Fruit fly (Drosophila melanogaster) S2 (cell line): ENCODE measurements around the gene CG32536.

Experiments used
- CG8478 ChIP-seq: fragments of >200 bp; optimal IDR thresholded peaks from 2 replicates; lab custom pipeline; 2018
- CTCF ChIP-seq, 2 experiments: fragments of >200 bp; optimal IDR thresholded peaks; 2 replicates each; lab custom pipeline; 2018

Gene CG32536

DNA sequence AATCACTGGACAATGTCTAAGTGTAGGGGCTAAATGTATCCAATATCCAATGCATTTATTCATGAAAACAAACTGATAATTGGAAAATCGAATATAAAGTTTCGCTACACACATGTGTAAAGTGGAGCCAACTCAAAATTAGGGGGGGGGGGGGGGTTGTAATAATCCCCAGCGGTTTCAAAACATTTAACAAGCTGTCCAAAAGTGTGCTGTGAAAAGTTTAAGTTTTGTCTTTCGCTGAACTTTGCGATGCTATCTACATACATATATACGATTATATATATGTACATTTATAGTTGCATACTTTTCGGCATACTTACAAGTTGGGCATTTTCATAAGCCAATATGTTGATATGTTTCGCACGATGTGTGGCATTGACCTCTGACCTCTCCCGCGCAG is 27.4 kb downstream of the CG32536 start:
- TF ChIP-seq CTCF (optimal IDR thresholded peaks at IDR 0.05; lab: Kevin White, UChicago) (no peak), CG8478 (lab: Kevin White, UChicago) (no peak)

DNA sequence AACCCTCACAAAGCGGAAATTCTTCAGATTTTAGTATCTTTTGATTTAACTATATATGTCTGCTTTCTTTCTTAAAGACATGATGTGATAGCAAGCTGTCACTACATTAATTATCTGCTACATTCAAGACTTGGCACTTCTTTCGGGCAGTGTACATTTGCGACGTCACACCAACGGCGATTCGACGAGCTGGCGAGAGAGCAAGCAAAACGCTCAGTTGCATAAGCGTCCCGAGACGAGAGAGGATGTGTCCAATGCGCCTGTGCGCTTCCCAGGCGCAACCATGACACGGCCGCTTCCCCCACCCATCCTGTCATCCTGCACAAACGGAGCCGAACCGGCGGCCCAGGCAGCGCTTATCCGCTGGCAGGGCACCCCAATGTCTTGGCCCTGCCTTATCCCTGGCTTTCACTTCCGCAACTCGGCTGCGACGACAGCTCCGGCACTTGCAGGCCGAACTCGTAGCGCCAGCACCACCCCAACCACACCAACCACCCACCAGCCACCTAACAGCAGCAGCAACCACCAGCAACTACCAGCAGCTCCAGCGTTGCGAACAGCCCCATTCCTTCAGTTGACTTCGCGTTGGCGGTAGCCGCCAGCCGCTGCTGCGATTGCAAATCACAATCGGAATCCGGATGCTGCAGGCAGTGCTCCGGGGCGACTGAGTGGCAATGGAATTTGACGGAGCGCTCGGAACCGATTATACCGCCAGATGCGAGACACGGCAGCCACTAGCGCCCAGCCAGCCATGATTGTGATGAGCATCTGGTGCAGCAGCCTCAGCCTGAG is 28.1 kb downstream of the CG32536 start, which contains the start of gene Hs3st-B:
Gene Hs3st-B (plus strand): TSS at position 214 of the 792 bp plus-strand sequence.
- no peak for TF ChIP-seq CG8478 (lab: Kevin White, UChicago)
- TF ChIP-seq CTCF (optimal IDR thresholded peaks at IDR 0.05; lab: Kevin White, UChicago), result no peak

DNA sequence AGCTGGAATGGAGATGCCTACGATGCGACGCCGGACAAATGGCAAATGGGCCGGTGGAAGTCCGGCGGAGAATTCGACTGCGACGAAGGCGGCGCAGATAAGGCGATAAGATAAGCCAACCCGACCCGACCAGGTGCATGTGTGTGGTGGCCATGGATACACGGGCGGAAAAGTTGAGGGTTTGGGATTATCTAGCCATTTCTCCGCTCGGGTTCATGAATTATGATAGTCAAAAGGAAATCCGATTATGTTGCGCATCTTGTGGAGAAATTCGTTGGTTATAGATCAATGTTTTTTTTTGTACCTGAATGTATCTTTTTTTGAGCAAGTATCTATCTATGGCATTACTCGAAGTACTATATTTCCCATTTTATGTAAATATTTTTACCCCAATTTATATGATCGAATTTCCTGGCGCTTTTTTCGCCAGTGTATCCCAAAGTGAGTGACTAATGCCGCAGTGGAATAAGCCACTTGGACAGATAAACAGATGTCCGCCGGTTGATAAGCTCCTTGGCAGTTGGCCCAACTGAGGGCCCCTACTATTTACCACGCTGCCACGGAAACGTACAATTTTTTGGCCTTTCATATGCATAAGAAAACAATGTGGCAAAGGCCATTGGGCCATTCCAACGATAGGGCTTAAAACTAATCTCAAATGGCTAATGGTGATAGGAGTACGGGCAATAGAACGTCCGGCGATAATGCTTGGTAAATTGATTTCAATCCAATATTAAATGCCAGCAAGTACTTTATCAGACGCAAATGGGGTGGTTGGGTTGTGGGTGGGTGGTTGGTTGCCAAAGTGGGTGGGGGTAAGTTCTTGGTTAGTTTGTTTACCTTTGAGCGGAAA is 29.3 kb downstream of the CG32536 start, which contains the start of gene CG7992:
Gene CG7992 (minus strand): TSS at position 51 of the 853 bp plus-strand sequence.
- TF ChIP-seq CTCF (optimal IDR thresholded peaks at IDR 0.05; lab: Kevin White, UChicago), result no peak
- TF ChIP-seq CG8478 (lab: Kevin White, UChicago), result no peak

DNA sequence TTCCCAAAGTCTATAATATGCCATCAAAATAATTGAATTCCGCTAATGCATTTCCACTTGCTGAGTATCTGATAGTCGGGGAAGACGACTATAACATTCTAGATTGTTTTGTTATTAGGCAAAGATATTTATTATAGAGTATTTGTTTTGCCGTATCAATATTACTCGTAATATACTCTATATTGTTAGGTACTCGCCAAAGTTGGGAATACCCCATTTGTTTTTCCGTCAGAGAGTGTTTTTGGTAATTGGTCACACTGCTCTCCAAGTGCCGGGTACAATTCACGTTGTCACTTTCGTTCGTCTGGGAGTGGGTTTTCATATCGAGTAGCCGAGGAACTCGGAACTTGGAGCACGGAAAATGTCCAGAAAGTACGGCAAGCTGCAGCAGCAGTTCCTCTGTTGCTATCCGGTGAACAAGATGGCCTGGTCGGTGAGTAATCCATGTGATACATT is 33.3 kb downstream of the CG32536 start, which contains the start of gene CG7889:
Gene CG7889 (plus strand): TSS at position 253 of the 456 bp plus-strand sequence.
- TF ChIP-seq CTCF (optimal IDR thresholded peaks at IDR 0.05; lab: Kevin White, UChicago) (no peak), CG8478 (lab: Kevin White, UChicago) (no peak)

DNA sequence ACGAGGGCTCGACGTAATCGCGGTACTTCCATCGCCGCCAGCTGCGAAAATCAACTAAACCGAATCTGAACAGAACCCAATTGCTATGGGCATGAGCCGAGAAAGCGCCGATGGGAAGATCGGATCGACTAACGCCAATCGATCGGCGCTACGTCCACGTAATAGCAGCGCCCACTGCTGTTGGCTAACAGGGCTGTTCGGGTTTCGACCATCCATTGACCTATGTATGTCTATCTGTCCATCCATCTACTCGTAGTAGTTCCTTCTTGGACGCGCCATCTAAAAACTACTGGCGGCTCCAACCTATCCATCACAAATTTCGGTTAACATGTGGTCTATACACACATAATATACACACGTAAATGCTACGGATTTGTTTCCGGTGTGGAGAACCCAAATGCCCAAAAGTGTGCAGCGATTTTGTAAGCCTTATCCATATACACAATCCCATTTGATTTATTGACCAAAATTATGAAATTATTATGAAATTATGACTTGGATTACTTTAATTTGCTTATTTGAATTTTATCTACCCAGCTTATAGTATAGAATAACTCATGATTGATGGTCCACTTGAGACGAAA is 34.8 kb downstream of the CG32536 start, which contains the start of gene CG14196:
Gene CG14196 (minus strand): TSS at position 51 of the 584 bp plus-strand sequence.
- no peak for TF ChIP-seq CG8478 (lab: Kevin White, UChicago)
- TF ChIP-seq CTCF (optimal IDR thresholded peaks at IDR 0.05; lab: Kevin White, UChicago), result peak; percentile 31 to 42

DNA sequence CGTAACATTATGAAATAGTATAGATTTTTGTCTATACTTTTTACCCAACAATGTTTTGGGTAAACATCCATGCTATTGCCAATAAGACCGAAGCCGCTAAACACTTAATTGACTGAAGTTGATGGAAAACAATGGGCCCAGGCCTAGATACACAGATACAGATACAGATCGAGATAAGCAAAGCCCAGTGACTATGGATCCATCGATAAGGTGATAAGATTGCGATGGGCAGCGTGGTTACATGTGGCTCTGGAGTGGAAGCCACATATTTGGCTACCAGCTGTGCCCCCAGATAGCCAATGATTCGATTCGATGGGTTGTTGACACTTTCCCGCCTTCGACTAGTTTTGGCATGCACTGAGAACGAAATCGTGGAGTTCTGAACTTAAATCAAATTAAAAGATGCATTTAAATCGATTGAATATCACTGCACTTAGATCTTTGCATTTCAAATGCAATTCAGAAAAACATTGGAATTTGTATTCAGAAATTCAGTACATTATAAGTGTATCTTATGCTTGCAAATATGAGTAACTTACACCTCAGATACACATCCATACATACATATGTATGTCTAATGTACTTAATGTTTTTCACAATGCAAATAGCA is 36.4 kb downstream of the CG32536 start:
- TF ChIP-seq CG8478 (lab: Kevin White, UChicago), result no peak
- no peak for TF ChIP-seq CTCF (optimal IDR thresholded peaks at IDR 0.05; lab: Kevin White, UChicago)

DNA sequence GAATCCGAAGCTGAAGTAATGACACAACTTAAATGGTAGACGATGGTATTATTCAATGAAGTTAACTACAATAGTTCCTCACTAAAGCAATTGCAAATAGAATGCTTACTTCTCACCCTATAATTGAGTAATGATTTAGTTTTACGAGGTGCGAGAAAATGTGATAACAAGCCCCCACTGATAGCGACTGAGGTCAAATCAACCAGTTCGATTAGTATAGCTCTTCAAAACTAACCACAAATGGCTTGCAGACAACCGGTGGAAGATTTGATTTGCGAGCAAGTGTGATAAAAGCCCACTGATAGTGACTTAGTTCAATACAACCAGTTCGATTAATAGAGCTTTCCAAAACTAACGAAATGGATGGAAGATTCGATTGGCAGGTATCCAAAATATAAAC is 37.3 kb downstream of the CG32536 start:
- TF ChIP-seq CTCF (optimal IDR thresholded peaks at IDR 0.05; lab: Kevin White, UChicago) (no peak), CG8478 (lab: Kevin White, UChicago) (no peak)

DNA sequence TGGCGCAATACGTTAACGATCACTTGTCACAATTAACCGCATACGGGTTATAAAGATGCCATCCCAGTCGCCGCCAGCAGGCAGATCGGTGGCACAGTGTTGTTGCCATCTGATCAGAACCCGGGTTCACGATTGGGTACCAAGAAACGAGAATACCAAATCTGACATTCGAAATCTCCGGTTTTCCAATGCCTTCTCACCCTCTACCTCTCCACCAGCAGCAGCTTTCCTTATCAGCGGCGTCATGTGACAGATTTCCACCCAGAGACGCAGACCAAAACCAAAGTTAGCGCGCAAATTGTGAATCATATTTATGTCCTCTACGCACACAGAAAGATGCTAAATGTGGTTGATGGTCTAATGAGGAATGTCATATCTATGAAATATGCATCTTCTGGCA is 38.1 kb downstream of the CG32536 start:
- TF ChIP-seq CG8478 (lab: Kevin White, UChicago) (no peak), CTCF (optimal IDR thresholded peaks at IDR 0.05; lab: Kevin White, UChicago) (no peak)

DNA sequence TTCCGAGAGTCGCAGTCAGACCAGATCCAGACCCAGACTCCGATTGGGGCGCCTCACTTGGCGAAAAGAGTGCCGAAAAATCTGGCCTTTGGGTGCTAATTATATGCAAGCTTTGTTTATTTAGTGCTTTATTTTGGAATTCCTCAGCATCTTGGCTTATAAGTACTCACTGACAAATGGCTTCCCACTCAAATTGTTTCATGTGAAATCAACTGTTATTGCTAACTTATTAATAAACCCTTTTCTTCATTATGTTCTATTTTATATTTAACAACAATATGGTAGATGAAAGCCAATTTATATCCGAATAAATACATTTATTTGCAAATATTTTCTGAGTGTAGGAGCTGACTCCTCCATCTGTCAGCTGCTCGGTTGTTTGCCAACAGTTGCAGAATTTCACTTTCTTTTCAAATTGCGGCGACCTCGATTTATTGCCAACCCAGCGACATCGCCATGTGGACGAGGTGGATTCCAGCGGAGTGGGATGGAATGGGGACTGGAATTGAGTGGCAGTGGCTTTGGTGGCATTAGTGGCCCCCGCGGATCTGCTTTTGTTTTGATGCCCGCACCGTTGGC is 46.8 kb downstream of the CG32536 start:
- TF ChIP-seq CTCF (optimal IDR thresholded peaks at IDR 0.05; lab: Kevin White, UChicago) (no peak), CG8478 (lab: Kevin White, UChicago) (no peak)

DNA sequence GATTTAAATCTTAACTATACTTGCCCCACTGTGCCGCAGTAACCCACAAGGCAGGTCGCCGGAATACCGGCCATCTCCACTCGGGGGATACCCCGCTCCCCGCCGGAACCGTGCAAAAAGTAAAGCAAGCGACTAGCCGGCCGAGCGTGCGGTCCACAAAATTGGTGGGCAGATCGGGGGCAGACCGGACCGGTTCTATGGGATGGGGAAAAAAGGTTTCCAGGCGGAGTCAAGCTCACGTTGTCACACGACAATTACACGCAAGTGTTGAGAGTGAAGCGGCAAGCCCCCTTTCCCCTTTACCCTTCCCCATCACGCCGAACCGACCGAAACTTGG is 51.4 kb downstream of the CG32536 start:
- TF ChIP-seq CTCF (optimal IDR thresholded peaks at IDR 0.05; lab: Kevin White, UChicago) (no peak), CG8478 (lab: Kevin White, UChicago) (no peak)
